Fruit fly (Drosophila melanogaster) whole organism, wandering third instar larva: ENCODE measurements around the gene Msh6.

Experiments
- Abd-B ChIP-seq: fragments of >200 bp; optimal IDR thresholded peaks from 2 replicates; lab custom pipeline; 2017; ENCODE audit warnings: missing biosample characterization, missing genetic modification characterization
- CG32264 ChIP-seq: fragments of 200-800 bp; sonication (Bioruptor generic); optimal IDR thresholded peaks from 2 replicates; lab custom pipeline; 2016; ENCODE audit warnings: missing biosample characterization, missing genetic modification characterization
- CG9705 ChIP-seq: fragments of 200-800 bp; sonication (Bioruptor generic); optimal IDR thresholded peaks from 2 replicates; lab custom pipeline; 2018; ENCODE audit warnings: missing biosample characterization, mild to moderate bottlenecking, missing genetic modification characterization
- CrebA ChIP-seq: fragments of 200-800 bp; sonication (Bioruptor generic); optimal IDR thresholded peaks from 2 replicates; lab custom pipeline; 2016; ENCODE audit warnings: missing biosample characterization, mild to moderate bottlenecking, missing genetic modification characterization, borderline replicate concordance
- Dfd ChIP-seq: fragments of >200 bp; optimal IDR thresholded peaks from 2 replicates; lab custom pipeline; 2017; ENCODE audit warnings: missing biosample characterization, missing genetic modification characterization
- GATAd ChIP-seq: sonication (Bioruptor generic); optimal IDR thresholded peaks from 2 replicates; lab custom pipeline; 2016; ENCODE audit warnings: missing biosample characterization, missing genetic modification characterization
- HLH106 ChIP-seq: fragments of 200-800 bp; optimal IDR thresholded peaks from 3 replicates; lab custom pipeline; 2019; ENCODE audit warnings: missing biosample characterization, mild to moderate bottlenecking, missing genetic modification characterization, moderate library complexity
- Hnf4 ChIP-seq: fragments of 200-800 bp; sonication (Bioruptor generic); optimal IDR thresholded peaks from 2 replicates; lab custom pipeline; 2016; ENCODE audit warnings: missing biosample characterization, mild to moderate bottlenecking, missing genetic modification characterization
- Hr83 ChIP-seq: fragments of 200-300 bp; sonication (Bioruptor generic); optimal IDR thresholded peaks from 2 replicates; lab custom pipeline; 2016; ENCODE audit warnings: missing biosample characterization, mild to moderate bottlenecking, missing genetic modification characterization, moderate library complexity; ENCODE audit not compliant: poor library complexity, severe bottlenecking
- Mio ChIP-seq: sonication (Bioruptor generic); optimal IDR thresholded peaks from 2 replicates; lab custom pipeline; 2016; ENCODE audit warnings: missing biosample characterization, missing genetic modification characterization
- Myc ChIP-seq: fragments of >200 bp; optimal IDR thresholded peaks from 2 replicates; lab custom pipeline; 2017
- N ChIP-seq: fragments of >200 bp; optimal IDR thresholded peaks from 2 replicates; lab custom pipeline; 2018; ENCODE audit warnings: missing biosample characterization, missing external identifiers, missing genetic modification characterization
- OdsH ChIP-seq: fragments of 200-800 bp; sonication (Bioruptor generic); optimal IDR thresholded peaks from 2 replicates; lab custom pipeline; 2016; ENCODE audit warnings: missing biosample characterization, mild to moderate bottlenecking, missing genetic modification characterization
- Rel ChIP-seq, 2 experiments: fragments of 200-800 bp; sonication (Bioruptor generic) in 1 of 2; optimal IDR thresholded peaks; 2 replicates in 1 of 2; 3 replicates in 1 of 2; lab custom pipeline; 2016 to 2019; ENCODE audit warnings: mild to moderate bottlenecking in 2 of 2, missing biosample characterization in 2 of 2, missing genetic modification characterization in 2 of 2, moderate library complexity in 1 of 2
- Sp1 ChIP-seq: fragments of 200-800 bp; sonication (Bioruptor generic); optimal IDR thresholded peaks from 3 replicates; lab custom pipeline; 2019; ENCODE audit warnings: missing biosample characterization, mild to moderate bottlenecking, missing genetic modification characterization, moderate library complexity
- Vsx2 ChIP-seq: fragments of 200-300, 225-300 bp; sonication (Bioruptor generic); optimal IDR thresholded peaks from 2 replicates; lab custom pipeline; 2018; ENCODE audit warnings: missing biosample characterization, missing genetic modification characterization; ENCODE audit not compliant: partially characterized antibody
- br ChIP-seq: fragments of 200-800 bp; sonication (Bioruptor generic); optimal IDR thresholded peaks from 2 replicates; lab custom pipeline; 2016; ENCODE audit warnings: missing biosample characterization, missing genetic modification characterization
- brk ChIP-seq: fragments of 200-800 bp; sonication (Bioruptor generic); optimal IDR thresholded peaks from 2 replicates; lab custom pipeline; 2016; ENCODE audit warnings: missing biosample characterization, mild to moderate bottlenecking, missing genetic modification characterization
- dl ChIP-seq, 2 experiments: fragments of 175-275, 200-275 bp in 1 of 2; fragments of 200-275 bp in 1 of 2; sonication (Bioruptor generic); optimal IDR thresholded peaks; lab custom pipeline; 2018; ENCODE audit warnings: mild to moderate bottlenecking in 2 of 2, missing biosample characterization in 2 of 2, missing genetic modification characterization in 2 of 2, moderate library complexity in 2 of 2; ENCODE audit not compliant: partially characterized antibody in 2 of 2, insufficient read depth in 1 of 2
- dmrt93B ChIP-seq: fragments of 200-800 bp; sonication (Bioruptor generic); optimal IDR thresholded peaks from 2 replicates; lab custom pipeline; 2018; ENCODE audit warnings: missing biosample characterization, mild to moderate bottlenecking, missing genetic modification characterization
- dsf ChIP-seq: sonication (Bioruptor generic); optimal IDR thresholded peaks from 2 replicates; lab custom pipeline; 2016; ENCODE audit warnings: missing biosample characterization, missing genetic modification characterization, borderline replicate concordance
- ey ChIP-seq: fragments of 200-800 bp; sonication (Bioruptor generic); optimal IDR thresholded peaks from 2 replicates; lab custom pipeline; 2016; ENCODE audit warnings: missing biosample characterization, missing genetic modification characterization
- foxo ChIP-seq, 2 experiments: fragments of 200-800 bp; sonication (Bioruptor generic); optimal IDR thresholded peaks; 2 replicates in 1 of 2; 3 replicates in 1 of 2; lab custom pipeline; 2016 to 2017; ENCODE audit warnings: missing biosample characterization in 2 of 2, missing genetic modification characterization in 2 of 2
- fru ChIP-seq: fragments of 200-800 bp; sonication (Bioruptor generic); optimal IDR thresholded peaks from 3 replicates; lab custom pipeline; 2016; ENCODE audit warnings: missing biosample characterization, mild to moderate bottlenecking, missing genetic modification characterization
- h ChIP-seq: fragments of 200-800 bp; sonication (Bioruptor generic); optimal IDR thresholded peaks from 3 replicates; lab custom pipeline; 2016; ENCODE audit warnings: missing biosample characterization, mild to moderate bottlenecking, missing genetic modification characterization
- jim ChIP-seq: fragments of 175-275, 200-325 bp; sonication (Bioruptor generic); optimal IDR thresholded peaks from 2 replicates; lab custom pipeline; 2016; ENCODE audit warnings: missing biosample characterization, mild to moderate bottlenecking, missing genetic modification characterization
- lola ChIP-seq: fragments of >200 bp; optimal IDR thresholded peaks from 2 replicates; lab custom pipeline; 2017; ENCODE audit warnings: missing biosample characterization, missing genetic modification characterization
- pan ChIP-seq: fragments of >200 bp; optimal IDR thresholded peaks from 2 replicates; lab custom pipeline; 2017
- psq ChIP-seq: fragments of 200-800 bp; sonication (Bioruptor generic); optimal IDR thresholded peaks from 3 replicates; lab custom pipeline; 2017; ENCODE audit warnings: missing biosample characterization, mild to moderate bottlenecking, missing genetic modification characterization, moderate library complexity
- rgr ChIP-seq: fragments of 200-800 bp; sonication (Bioruptor generic); optimal IDR thresholded peaks from 3 replicates; lab custom pipeline; 2016; ENCODE audit warnings: missing biosample characterization, mild to moderate bottlenecking, missing genetic modification characterization
- sage ChIP-seq: fragments of 200-800 bp; sonication (Bioruptor generic); optimal IDR thresholded peaks from 2 replicates; lab custom pipeline; 2016; ENCODE audit warnings: missing biosample characterization, mild to moderate bottlenecking, missing genetic modification characterization
- sv ChIP-seq: fragments of 200-800 bp; sonication (Bioruptor generic); optimal IDR thresholded peaks from 3 replicates; lab custom pipeline; 2016; ENCODE audit warnings: missing biosample characterization, missing genetic modification characterization
- tai ChIP-seq: sonication (Bioruptor generic); optimal IDR thresholded peaks from 2 replicates; lab custom pipeline; 2016; ENCODE audit warnings: missing biosample characterization, missing genetic modification characterization
- woc ChIP-seq: sonication (Bioruptor generic); optimal IDR thresholded peaks from 2 replicates; lab custom pipeline; 2016; ENCODE audit warnings: missing biosample characterization, mild to moderate bottlenecking, missing genetic modification characterization

Gene Msh6

dm6 chr3L:15196189-15196588, 37.8 kb upstream of the Msh6 start (continued):
- no peak for TF ChIP-seq rgr (GFP tag; lab: Kevin White, UChicago)
- no peak for TF ChIP-seq Abd-B (GFP tag; lab: Kevin White, UChicago)
- TF ChIP-seq jim, result no peak

- TF ChIP-seq jim, result no peak
- TF ChIP-seq CG32264 (GFP tag; lab: Kevin White, UChicago), result no peak
- no peak for TF ChIP-seq sage (GFP tag; lab: Kevin White, UChicago)
- no peak for TF ChIP-seq sv (GFP tag; lab: Kevin White, UChicago)
- no peak for TF ChIP-seq rgr (GFP tag; lab: Kevin White, UChicago)
- no peak for TF ChIP-seq Vsx2 (GFP tag; lab: Kevin White, UChicago)
- no peak for TF ChIP-seq Dfd
- TF ChIP-seq Rel (GFP tag; optimal IDR thresholded peaks at IDR 0.05; lab: Kevin White, UChicago), result no peak
- TF ChIP-seq Rel (tag; optimal IDR thresholded peaks at IDR 0.05; lab: Kevin White, UChicago), result no peak
- no peak for TF ChIP-seq foxo (GFP tag; optimal IDR thresholded peaks at IDR 0.05; lab: Kevin White, UChicago)
- no peak for TF ChIP-seq lola (GFP tag; lab: Kevin White, UChicago)
- no peak for TF ChIP-seq Hnf4
- TF ChIP-seq pan (lab: Kevin White, UChicago), result no peak
- TF ChIP-seq woc (GFP tag; lab: Kevin White, UChicago), result no peak
- TF ChIP-seq Sp1 (GFP tag; lab: Kevin White, UChicago), result no peak
- TF ChIP-seq OdsH, result no peak
- no peak for TF ChIP-seq br (GFP tag; lab: Kevin White, UChicago)
- no peak for TF ChIP-seq N (GFP tag; lab: Kevin White, UChicago)
- TF ChIP-seq Hr83 (GFP tag; lab: Kevin White, UChicago), result no peak
These were observed 37.2 kb upstream of the Msh6 start for dm6 chr3L:15195548-15195947.

dm6 chr3L:15192172-15192571, 33.8 kb upstream of the Msh6 start:
- TF ChIP-seq woc (GFP tag; lab: Kevin White, UChicago), result peak; percentile 61
- TF ChIP-seq dmrt93B, result no peak
- TF ChIP-seq, all 38 proteins: peak for 1

- TF ChIP-seq woc (GFP tag; lab: Kevin White, UChicago) (peak; percentile 41), CG9705 (GFP tag; lab: Kevin White, UChicago) (no peak), HLH106 (no peak), Vsx2 (GFP tag; lab: Kevin White, UChicago) (no peak)
These were observed 31.3 kb upstream of the Msh6 start for dm6 chr3L:15189707-15190106.

dm6 chr3L:15188735-15189134, 30.4 kb upstream of the Msh6 start:
- TF ChIP-seq HLH106 (peak; percentile 23), rgr (GFP tag; lab: Kevin White, UChicago) (peak; percentile 20), tai (GFP tag; lab: Kevin White, UChicago) (peak; percentile 3), Hnf4 (peak; percentile 27), CrebA (GFP tag; lab: Kevin White, UChicago) (no peak), Sp1 (GFP tag; lab: Kevin White, UChicago) (peak; percentile 8), Mio (no peak), ey (GFP tag; lab: Kevin White, UChicago) (peak; percentile 38), fru (GFP tag; lab: Kevin White, UChicago) (peak; percentile 62), lola (GFP tag; lab: Kevin White, UChicago) (no peak), psq (GFP tag; lab: Kevin White, UChicago) (peak; percentile 53), foxo (GFP tag; optimal IDR thresholded peaks at IDR 0.05; lab: Kevin White, UChicago) (peak in 1 of 2 experiments; percentile 69), h (peak; percentile 25), br (GFP tag; lab: Kevin White, UChicago) (peak; percentile 31), sv (GFP tag; lab: Kevin White, UChicago) (no peak), dmrt93B (peak; percentile 43)

- no peak for TF ChIP-seq psq (GFP tag; lab: Kevin White, UChicago)
- TF ChIP-seq Dfd, result no peak
- no peak for TF ChIP-seq fru (GFP tag; lab: Kevin White, UChicago)
- no peak for TF ChIP-seq dsf (GFP tag; lab: Kevin White, UChicago)
- TF ChIP-seq brk (GFP tag; lab: Kevin White, UChicago), result no peak
- TF ChIP-seq dl (GFP tag; optimal IDR thresholded peaks at IDR 0.05; lab: Kevin White, UChicago; ENCODE audit: insufficient read depth in 1 of 2, partially characterized antibody in 2 of 2), result no peak
- no peak for TF ChIP-seq Hr83 (GFP tag; lab: Kevin White, UChicago)
- TF ChIP-seq GATAd, result no peak
- no peak for TF ChIP-seq Sp1 (GFP tag; lab: Kevin White, UChicago)
- no peak for TF ChIP-seq Myc (lab: Kevin White, UChicago)
- TF ChIP-seq dmrt93B, result no peak
- no peak for TF ChIP-seq sage (GFP tag; lab: Kevin White, UChicago)
- no peak for TF ChIP-seq Vsx2 (GFP tag; lab: Kevin White, UChicago)
These were observed 29.4 kb upstream of the Msh6 start for dm6 chr3L:15187782-15188181.
